Worm (Caenorhabditis elegans) whole organism, mixed stage, embryonic: Measurements from ENCODE around the gene ascc-1.

Experiments
- blmp-1 ChIP-seq: fragments of 150-350 bp; optimal IDR thresholded peaks from 2 replicates; lab custom pipeline; 2014; ENCODE audit warnings: missing biosample characterization, missing genetic modification characterization
- ceh-39 ChIP-seq: fragments of 150-350 bp; optimal IDR thresholded peaks from 2 replicates; lab custom pipeline; 2014; ENCODE audit warnings: missing biosample characterization, missing genetic modification characterization
- ceh-43 ChIP-seq: fragments of 200-800 bp; sonication (Bioruptor generic); optimal IDR thresholded peaks from 2 replicates; lab custom pipeline; 2018; ENCODE audit warnings: mild to moderate bottlenecking, missing genetic modification characterization, moderate library complexity, missing compliant biosample characterization
- ceh-83 ChIP-seq: fragments of 200-800 bp; sonication (Bioruptor generic); optimal IDR thresholded peaks from 2 replicates; lab custom pipeline; 2018; ENCODE audit warnings: mild to moderate bottlenecking, missing genetic modification characterization, missing compliant biosample characterization
- ces-1 ChIP-seq: fragments of 150-350 bp; optimal IDR thresholded peaks from 2 replicates; lab custom pipeline; 2014; ENCODE audit warnings: missing biosample characterization, missing genetic modification reagents, missing genetic modification characterization
- cnd-1 ChIP-seq: fragments of 200-800 bp; sonication (Bioruptor generic); optimal IDR thresholded peaks from 2 replicates; lab custom pipeline; 2018; ENCODE audit warnings: mild to moderate bottlenecking, missing genetic modification characterization, missing compliant biosample characterization
- elt-1 ChIP-seq: sonication (generic microtip); optimal IDR thresholded peaks from 2 replicates; lab custom pipeline; 2017; ENCODE audit warnings: missing genetic modification characterization, mild to moderate bottlenecking, missing compliant biosample characterization, antibody characterized with exemption, moderate library complexity, borderline replicate concordance; ENCODE audit not compliant: insufficient read depth
- elt-3 ChIP-seq: fragments of 150-350 bp; optimal IDR thresholded peaks from 2 replicates; lab custom pipeline; 2014; ENCODE audit warnings: missing biosample characterization, missing genetic modification characterization
- flh-1 ChIP-seq: fragments of 200-800 bp; sonication (Bioruptor generic); optimal IDR thresholded peaks from 2 replicates; lab custom pipeline; 2018; ENCODE audit warnings: mild to moderate bottlenecking, missing genetic modification characterization, moderate library complexity, missing compliant biosample characterization
- ham-2 ChIP-seq: fragments of 200-800 bp; sonication (Bioruptor generic); optimal IDR thresholded peaks from 2 replicates; lab custom pipeline; 2018; ENCODE audit warnings: mild to moderate bottlenecking, missing genetic modification characterization, missing compliant biosample characterization
- hlh-1 ChIP-seq: fragments of 150-350 bp; optimal IDR thresholded peaks from 2 replicates; lab custom pipeline; 2014; ENCODE audit warnings: missing biosample characterization, missing genetic modification reagents, missing genetic modification characterization
- lin-13 ChIP-seq: fragments of 150-350 bp; optimal IDR thresholded peaks from 2 replicates; lab custom pipeline; 2014; ENCODE audit warnings: missing biosample characterization, missing genetic modification characterization
- lin-32 ChIP-seq: fragments of 200-800 bp; sonication (Bioruptor generic); optimal IDR thresholded peaks from 2 replicates; lab custom pipeline; 2018; ENCODE audit warnings: mild to moderate bottlenecking, missing genetic modification characterization, missing compliant biosample characterization
- lsy-2 ChIP-seq: fragments of 150-350 bp; optimal IDR thresholded peaks from 2 replicates; lab custom pipeline; 2014; ENCODE audit warnings: missing biosample characterization, missing genetic modification characterization
- mab-5 ChIP-seq: fragments of 150-350 bp; optimal IDR thresholded peaks from 2 replicates; lab custom pipeline; 2014; ENCODE audit warnings: missing biosample characterization, missing genetic modification characterization
- mep-1 ChIP-seq: fragments of 150-350 bp; optimal IDR thresholded peaks from 2 replicates; lab custom pipeline; 2017; ENCODE audit warnings: missing biosample characterization, missing genetic modification reagents, missing genetic modification characterization, inconsistent platforms
- mls-2 ChIP-seq: sonication (generic microtip); optimal IDR thresholded peaks from 2 replicates; lab custom pipeline; 2016; ENCODE audit warnings: mild to moderate bottlenecking, missing genetic modification characterization, moderate library complexity, missing compliant biosample characterization
- nhr-12 ChIP-seq: fragments of 150-350 bp; optimal IDR thresholded peaks from 2 replicates; lab custom pipeline; 2014; ENCODE audit warnings: missing biosample characterization, missing genetic modification characterization
- nhr-2 ChIP-seq: fragments of 150-350 bp; optimal IDR thresholded peaks from 2 replicates; lab custom pipeline; 2014; ENCODE audit warnings: missing biosample characterization, missing genetic modification characterization
- nhr-237 ChIP-seq: fragments of 150-350 bp; optimal IDR thresholded peaks from 2 replicates; lab custom pipeline; 2014; ENCODE audit warnings: missing biosample characterization, missing genetic modification characterization
- nhr-28 ChIP-seq: fragments of 150-350 bp; optimal IDR thresholded peaks from 2 replicates; lab custom pipeline; 2014; ENCODE audit warnings: missing biosample characterization, missing genetic modification characterization
- nhr-76 ChIP-seq: sonication (generic microtip); optimal IDR thresholded peaks from 2 replicates; lab custom pipeline; 2017; ENCODE audit warnings: missing biosample characterization, missing genetic modification characterization
- pha-4 ChIP-seq: fragments of 150-350 bp; optimal IDR thresholded peaks from 2 replicates; lab custom pipeline; 2018; ENCODE audit warnings: missing biosample characterization, missing genetic modification reagents, missing genetic modification characterization
- sem-2 ChIP-seq: fragments of 200-800 bp; sonication (Bioruptor generic); optimal IDR thresholded peaks from 2 replicates; lab custom pipeline; 2018; ENCODE audit warnings: mild to moderate bottlenecking, missing genetic modification characterization, missing compliant biosample characterization
- snpc-4 ChIP-seq: fragments of 150-350 bp; optimal IDR thresholded peaks from 2 replicates; lab custom pipeline; 2014; ENCODE audit warnings: missing biosample characterization, missing genetic modification characterization
- sptf-1 ChIP-seq: sonication (generic microtip); optimal IDR thresholded peaks from 2 replicates; lab custom pipeline; 2017; ENCODE audit warnings: mild to moderate bottlenecking, missing genetic modification characterization, moderate library complexity, missing compliant biosample characterization
- tbx-8 ChIP-seq: fragments of 200-800 bp; sonication (Bioruptor generic); optimal IDR thresholded peaks from 2 replicates; lab custom pipeline; 2018; ENCODE audit warnings: mild to moderate bottlenecking, missing genetic modification characterization, moderate library complexity, missing compliant biosample characterization
- unc-120 ChIP-seq: sonication (generic microtip); optimal IDR thresholded peaks from 2 replicates; lab custom pipeline; 2017; ENCODE audit warnings: missing genetic modification characterization, missing compliant biosample characterization; ENCODE audit not compliant: poor library complexity, severe bottlenecking
- unc-39 ChIP-seq: fragments of 150-350 bp; optimal IDR thresholded peaks from 2 replicates; lab custom pipeline; 2014; ENCODE audit warnings: missing biosample characterization, missing genetic modification characterization
- unc-62 ChIP-seq: fragments of 150-350 bp; optimal IDR thresholded peaks from 2 replicates; lab custom pipeline; 2014; ENCODE audit warnings: missing biosample characterization, missing genetic modification reagents, missing genetic modification characterization
- zip-8 ChIP-seq: fragments of 150-350 bp; optimal IDR thresholded peaks from 2 replicates; lab custom pipeline; 2014; ENCODE audit warnings: missing biosample characterization, missing genetic modification characterization
- ztf-11 ChIP-seq: fragments of 150-350 bp; optimal IDR thresholded peaks from 2 replicates; lab custom pipeline; 2014; ENCODE audit warnings: missing biosample characterization, missing genetic modification characterization

ascc-1 gene

ce11 chrII:57873-58272 lies 403 bp downstream of the ascc-1 start:
- TF ChIP-seq blmp-1 (no peak), nhr-28 (tag; lab: Kevin White, UChicago) (no peak), tbx-8 (GFP tag; lab: Kevin White, UChicago) (no peak), snpc-4 (no peak), mep-1 (tag; lab: Kevin White, UChicago) (no peak), mab-5 (tag; lab: Kevin White, UChicago) (no peak), ceh-39 (tag; lab: Kevin White, UChicago) (no peak), pha-4 (tag; lab: Kevin White, UChicago) (no peak), ceh-83 (GFP tag; lab: Kevin White, UChicago) (no peak), sptf-1 (tag; lab: Kevin White, UChicago) (no peak), unc-39 (tag; lab: Kevin White, UChicago) (no peak), lin-13 (tag; lab: Kevin White, UChicago) (no peak), lsy-2 (tag; lab: Kevin White, UChicago) (no peak), unc-62 (GFP tag; lab: Kevin White, UChicago) (no peak), elt-3 (tag; lab: Kevin White, UChicago) (no peak), lin-32 (GFP tag; lab: Kevin White, UChicago) (no peak), ham-2 (GFP tag; lab: Kevin White, UChicago) (no peak), elt-1 (tag; lab: Kevin White, UChicago) (no peak), cnd-1 (tag; lab: Kevin White, UChicago) (no peak), unc-120 (tag; lab: Kevin White, UChicago) (no peak)
- TF ChIP-seq, all 35 proteins: peak for 0

- TF ChIP-seq mls-2 = no peak
- TF ChIP-seq nhr-12 (tag; lab: Kevin White, UChicago) = no peak
- TF ChIP-seq snpc-4 = no peak
- no peak for TF ChIP-seq nhr-2
- no peak for TF ChIP-seq lin-13 (tag; lab: Kevin White, UChicago)
- TF ChIP-seq hlh-1 (tag; lab: Kevin White, UChicago) = no peak
- TF ChIP-seq unc-120 (tag; lab: Kevin White, UChicago) = no peak
- TF ChIP-seq nhr-237 (tag; lab: Kevin White, UChicago) = no peak
- TF ChIP-seq nhr-28 (tag; lab: Kevin White, UChicago) = no peak
- no peak for TF ChIP-seq cnd-1 (tag; lab: Kevin White, UChicago)
- no peak for TF ChIP-seq lsy-2 (tag; lab: Kevin White, UChicago)
- no peak for TF ChIP-seq elt-3 (tag; lab: Kevin White, UChicago)
- TF ChIP-seq nhr-76 (tag; lab: Kevin White, UChicago) = no peak
- no peak for TF ChIP-seq sem-2 (GFP tag; lab: Kevin White, UChicago)
- no peak for TF ChIP-seq mep-1 (tag; lab: Kevin White, UChicago)
- TF ChIP-seq zip-8 = no peak
- TF ChIP-seq unc-62 (GFP tag; lab: Kevin White, UChicago) = no peak
- no peak for TF ChIP-seq unc-39 (tag; lab: Kevin White, UChicago)
Observed at ce11 chrII:60049-60448, 2.6 kb downstream of the ascc-1 start.

ce11 chrII:61013-61412 lies 3.5 kb downstream of the ascc-1 start, which contains the start of gene C23H3.2:
C23H3.2 (plus strand) TSS chrII:61313.
- no peak for TF ChIP-seq sptf-1 (tag; lab: Kevin White, UChicago)
- TF ChIP-seq ham-2 (GFP tag; lab: Kevin White, UChicago) = no peak
- no peak for TF ChIP-seq mep-1 (tag; lab: Kevin White, UChicago)
- no peak for TF ChIP-seq blmp-1
- TF ChIP-seq flh-1 (GFP tag; lab: Kevin White, UChicago) = no peak
- no peak for TF ChIP-seq unc-62 (GFP tag; lab: Kevin White, UChicago)
- no peak for TF ChIP-seq sem-2 (GFP tag; lab: Kevin White, UChicago)
- TF ChIP-seq nhr-28 (tag; lab: Kevin White, UChicago) = no peak
- TF ChIP-seq ceh-83 (GFP tag; lab: Kevin White, UChicago) = no peak
- TF ChIP-seq ceh-43 (GFP tag; lab: Kevin White, UChicago) = no peak
- TF ChIP-seq ces-1 (GFP tag; lab: Kevin White, UChicago) = no peak
- TF ChIP-seq nhr-76 (tag; lab: Kevin White, UChicago) = no peak
- TF ChIP-seq ceh-39 (tag; lab: Kevin White, UChicago) = no peak
- no peak for TF ChIP-seq pha-4 (tag; lab: Kevin White, UChicago)
- no peak for TF ChIP-seq elt-1 (tag; lab: Kevin White, UChicago)

- TF ChIP-seq ztf-11 (tag; lab: Kevin White, UChicago) = no peak
- no peak for TF ChIP-seq ham-2 (GFP tag; lab: Kevin White, UChicago)
- TF ChIP-seq elt-1 (tag; lab: Kevin White, UChicago) = no peak
- no peak for TF ChIP-seq flh-1 (GFP tag; lab: Kevin White, UChicago)
- no peak for TF ChIP-seq mep-1 (tag; lab: Kevin White, UChicago)
- no peak for TF ChIP-seq unc-62 (GFP tag; lab: Kevin White, UChicago)
- TF ChIP-seq nhr-12 (tag; lab: Kevin White, UChicago) = no peak
- no peak for TF ChIP-seq nhr-237 (tag; lab: Kevin White, UChicago)
- TF ChIP-seq ceh-39 (tag; lab: Kevin White, UChicago) = no peak
- TF ChIP-seq lin-13 (tag; lab: Kevin White, UChicago) = no peak
- TF ChIP-seq unc-120 (tag; lab: Kevin White, UChicago) = no peak
- no peak for TF ChIP-seq lsy-2 (tag; lab: Kevin White, UChicago)
- TF ChIP-seq snpc-4 = no peak
- TF ChIP-seq hlh-1 (tag; lab: Kevin White, UChicago) = no peak
Observed at ce11 chrII:65484-65883, 8.0 kb downstream of the ascc-1 start.
